Worm (Caenorhabditis elegans): ENCODE data around the gene sysm-1.

The sysm-1 gene

DNA sequence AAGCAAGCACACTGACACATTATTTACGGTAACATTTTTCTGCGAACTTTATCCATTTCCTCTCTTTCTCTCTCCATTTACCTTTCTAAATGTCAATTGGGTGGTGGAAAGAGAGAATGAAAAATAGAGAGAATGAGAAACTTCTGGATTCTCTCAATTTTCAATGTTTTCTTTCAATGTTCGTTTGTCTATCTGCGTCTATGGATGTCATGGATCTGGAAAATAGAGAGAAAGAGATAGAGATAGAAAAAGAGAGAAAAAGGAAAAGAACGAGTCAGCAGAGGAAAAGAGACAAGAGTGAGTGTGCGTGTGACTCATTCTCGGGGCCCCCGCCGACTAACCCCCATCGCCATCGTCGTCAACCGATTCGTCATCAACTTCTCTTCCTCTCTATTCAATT is 29.9 kb upstream of the sysm-1 start, which contains the start of gene jun-1 (continued):
- TF ChIP-seq ceh-58 (GFP tag; IDR thresholded peaks at IDR 0.05) = no peak
- TF ChIP-seq F55B11.4 (tag; optimal IDR thresholded peaks at IDR 0.05; ENCODE audit: borderline replicate concordance, insufficient read depth) = no peak
- TF ChIP-seq cebp-2 (GFP tag; IDR thresholded peaks at IDR 0.05) = no peak
- TF ChIP-seq rcor-1 (GFP tag; IDR thresholded peaks at IDR 0.05) = peak; percentile 49
- TF ChIP-seq attf-3 (GFP tag; conservative IDR thresholded peaks at IDR 0.05) = no peak
- TF ChIP-seq sptf-2 (GFP tag; optimal IDR thresholded peaks at IDR 0.05) = no peak
- no peak for TF ChIP-seq ccch-3 (GFP tag; optimal IDR thresholded peaks at IDR 0.05)
- peak; percentile 24; the same call in 1 of the 2 replicates for TF ChIP-seq B0336.3 (GFP tag; IDR thresholded peaks at IDR 0.05)
- TF ChIP-seq zfh-2 (GFP tag; conservative IDR thresholded peaks at IDR 0.05) = peak; percentile 94
- TF ChIP-seq zim-3 (tag; optimal IDR thresholded peaks at IDR 0.05) = no peak
- TF ChIP-seq akir-1 (GFP tag; optimal IDR thresholded peaks at IDR 0.05) = no peak
- no peak; the same call in 1 of the 2 replicates for TF ChIP-seq mcd-1 (GFP tag; IDR thresholded peaks at IDR 0.05)
- no peak for TF ChIP-seq F52B5.7 (tag; optimal IDR thresholded peaks at IDR 0.05)
- no peak for TF ChIP-seq mxl-1 (tag; optimal IDR thresholded peaks at IDR 0.05)
- no peak for TF ChIP-seq F57C9.4 (tag; optimal IDR thresholded peaks at IDR 0.05)
- TF ChIP-seq madf-6 (GFP tag; IDR thresholded peaks at IDR 0.05) = no peak
- TF ChIP-seq K11D2.4 (GFP tag; IDR thresholded peaks at IDR 0.05) = peak; percentile 59
- peak; percentile 21 for TF ChIP-seq tbp1 (GFP tag; optimal IDR thresholded peaks at IDR 0.05)
- no peak for TF ChIP-seq dpl-1 (GFP tag; optimal IDR thresholded peaks at IDR 0.05)
- peak; percentile 71 for TF ChIP-seq pbrm-1 (GFP tag; IDR thresholded peaks at IDR 0.05)
- peak; percentile 41 for TF ChIP-seq madf-10 (tag; optimal IDR thresholded peaks at IDR 0.05)
- no peak for TF ChIP-seq nhr-27 (tag; optimal IDR thresholded peaks at IDR 0.05)
- peak; percentile 17 for TF ChIP-seq rpc-1 (optimal IDR thresholded peaks at IDR 0.05)
- TF ChIP-seq rpc-1 (tag; optimal IDR thresholded peaks at IDR 0.05) = no peak
- no peak for TF ChIP-seq ceh-40 (GFP tag; IDR thresholded peaks at IDR 0.05)
- TF ChIP-seq Y95B8A.8 (GFP tag; IDR thresholded peaks at IDR 0.05) = no peak
- TF ChIP-seq sea-2 (GFP tag; IDR thresholded peaks at IDR 0.05) = no peak
- peak; percentile 76 for TF ChIP-seq somi-1 (GFP tag; optimal IDR thresholded peaks at IDR 0.05)
- TF ChIP-seq athp-1 (tag; optimal IDR thresholded peaks at IDR 0.05) = no peak
- no peak for TF ChIP-seq let-607 (tag; optimal IDR thresholded peaks at IDR 0.05)
- TF ChIP-seq pha-4 (tag; optimal IDR thresholded peaks at IDR 0.05) = no peak
- no peak for TF ChIP-seq hlh-12 (tag; optimal IDR thresholded peaks at IDR 0.05)
- no peak for TF ChIP-seq T26A5.8 (tag; optimal IDR thresholded peaks at IDR 0.05)
- TF ChIP-seq attf-6 (GFP tag; IDR thresholded peaks at IDR 0.05) = no peak
- TF ChIP-seq ztf-25 (GFP tag; IDR thresholded peaks at IDR 0.05) = no peak
- no peak for TF ChIP-seq sdz-38 (tag; optimal IDR thresholded peaks at IDR 0.05)
- TF ChIP-seq lin-40 (tag; optimal IDR thresholded peaks at IDR 0.05) = peak; percentile 89
- no peak for TF ChIP-seq him-1 (tag; optimal IDR thresholded peaks at IDR 0.05)
- no peak for TF ChIP-seq hlh-26 (GFP tag; conservative IDR thresholded peaks at IDR 0.05)
- no peak for TF ChIP-seq ets-4 (GFP tag; optimal IDR thresholded peaks at IDR 0.05)
- TF ChIP-seq unc-130 (GFP tag; optimal IDR thresholded peaks at IDR 0.05) = no peak
- TF ChIP-seq hrde-1 (tag; optimal IDR thresholded peaks at IDR 0.05; ENCODE audit: borderline replicate concordance) = no peak
- TF ChIP-seq die-1 (tag; optimal IDR thresholded peaks at IDR 0.05) = no peak
- TF ChIP-seq egl-44 (GFP tag; IDR thresholded peaks at IDR 0.05) = no peak
- TF ChIP-seq B0261.1 (tag; optimal IDR thresholded peaks at IDR 0.05) = no peak
- TF ChIP-seq cebp-1 (GFP tag; IDR thresholded peaks at IDR 0.05) = no peak
- TF ChIP-seq cebp-1 (tag; optimal IDR thresholded peaks at IDR 0.05) = peak; percentile 78
- no peak for TF ChIP-seq ztf-28 (GFP tag; IDR thresholded peaks at IDR 0.05)
- no peak for TF ChIP-seq nfyb-1 (GFP tag; IDR thresholded peaks at IDR 0.05)
- no peak for TF ChIP-seq T07F8.4 (tag; optimal IDR thresholded peaks at IDR 0.05)
- no peak for TF ChIP-seq repo-1 (tag; optimal IDR thresholded peaks at IDR 0.05)
